Worm (Caenorhabditis elegans) whole organism, L1 larva: ENCODE measurements around the gene C09B9.4.

ENCODE experiments used
- ama-1 ChIP-seq: fragments of 150-350 bp; optimal IDR thresholded peaks from 2 replicates; lab custom pipeline; 2014
- jun-1 ChIP-seq: fragments of 150-350 bp; optimal IDR thresholded peaks from 2 replicates; lab custom pipeline; 2014; ENCODE audit warnings: missing biosample characterization, missing genetic modification reagents, missing genetic modification characterization
- lin-15B ChIP-seq: fragments of 150-350 bp; sonication (generic microtip); optimal IDR thresholded peaks from 3 replicates; lab custom pipeline; 2014; ENCODE audit warnings: missing biosample characterization, missing genetic modification characterization
- lin-39 ChIP-seq: fragments of 150-350 bp; optimal IDR thresholded peaks from 2 replicates; lab custom pipeline; 2014; ENCODE audit warnings: missing biosample characterization, missing genetic modification reagents, missing genetic modification characterization
- lir-3 ChIP-seq: sonication (generic microtip); optimal IDR thresholded peaks from 2 replicates; lab custom pipeline; 2016; ENCODE audit warnings: mild to moderate bottlenecking, missing genetic modification characterization, moderate library complexity, missing compliant biosample characterization; ENCODE audit not compliant: poor library complexity
- nhr-11 ChIP-seq: fragments of 150-350 bp; optimal IDR thresholded peaks from 2 replicates; lab custom pipeline; 2014; ENCODE audit warnings: missing biosample characterization, missing genetic modification characterization
- nhr-28 ChIP-seq: fragments of 150-350 bp; optimal IDR thresholded peaks from 2 replicates; lab custom pipeline; 2014; ENCODE audit warnings: missing biosample characterization, missing genetic modification characterization
- nhr-84 ChIP-seq: sonication (generic microtip); optimal IDR thresholded peaks from 2 replicates; lab custom pipeline; 2017; ENCODE audit warnings: missing biosample characterization, missing genetic modification characterization
- snu-23 ChIP-seq: sonication (generic microtip); optimal IDR thresholded peaks from 2 replicates; lab custom pipeline; 2016; ENCODE audit warnings: missing genetic modification characterization, missing compliant biosample characterization

DNA sequence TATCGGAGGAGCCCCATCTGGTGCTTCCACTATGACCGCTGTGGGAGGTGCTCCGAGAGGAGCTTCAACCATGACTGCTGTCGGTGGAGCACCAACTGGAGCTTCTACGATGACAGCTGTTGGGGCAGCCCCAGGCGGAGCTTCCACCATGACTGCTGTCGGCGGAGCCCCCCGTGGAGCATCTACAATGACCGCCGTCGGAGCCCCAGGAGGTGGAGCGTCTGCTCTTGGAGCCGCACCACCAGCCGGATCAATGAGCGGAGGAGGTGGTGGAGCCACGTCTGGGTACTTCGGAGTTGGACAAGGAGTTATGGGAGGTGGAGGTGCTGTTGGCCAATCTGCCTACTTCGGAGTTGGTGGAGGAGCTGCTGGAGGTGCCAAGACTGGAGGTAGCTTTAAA is 36.2 kb downstream of the C09B9.4 start:
- TF ChIP-seq nhr-28 (no peak), nhr-84 (no peak), lin-39 (tag; lab: Kevin White, UChicago) (no peak), lin-15B (tag; lab: Kevin White, UChicago) (no peak), nhr-11 (tag; lab: Kevin White, UChicago) (no peak), lir-3 (tag; lab: Kevin White, UChicago) (no peak), snu-23 (GFP tag; lab: Kevin White, UChicago) (no peak), ama-1 (lab: Kevin White, UChicago) (no peak), jun-1 (tag; lab: Kevin White, UChicago) (no peak)
